Worm (Caenorhabditis elegans) whole organism, L3 larva: ENCODE measurements around the gene T16H12.9.

ENCODE experiments used
- R02D3.7 ChIP-seq: fragments of 150-350 bp; optimal IDR thresholded peaks from 2 replicates; lab custom pipeline; 2014; ENCODE audit warnings: missing biosample characterization, missing genetic modification characterization
- ZK546.5 ChIP-seq: sonication (generic microtip); optimal IDR thresholded peaks from 2 replicates; lab custom pipeline; 2017; ENCODE audit warnings: missing biosample characterization, missing genetic modification characterization
- aly-2 ChIP-seq: fragments of 150-350 bp; optimal IDR thresholded peaks from 2 replicates; lab custom pipeline; 2014; ENCODE audit warnings: missing biosample characterization, missing genetic modification characterization
- ama-1 ChIP-seq: fragments of 150-350 bp; optimal IDR thresholded peaks from 2 replicates; lab custom pipeline; 2018
- ceh-16 ChIP-seq: sonication (generic microtip); optimal IDR thresholded peaks from 2 replicates; lab custom pipeline; 2017; ENCODE audit warnings: missing biosample characterization, missing genetic modification characterization
- ceh-28 ChIP-seq: fragments of 150-350 bp; optimal IDR thresholded peaks from 2 replicates; lab custom pipeline; 2014; ENCODE audit warnings: missing biosample characterization, missing genetic modification reagents, missing genetic modification characterization
- ceh-82 ChIP-seq: fragments of 150-350 bp; optimal IDR thresholded peaks from 2 replicates; lab custom pipeline; 2014; ENCODE audit warnings: missing biosample characterization, missing genetic modification characterization
- ceh-9 ChIP-seq: sonication (generic microtip); optimal IDR thresholded peaks from 2 replicates; lab custom pipeline; 2018; ENCODE audit warnings: missing biosample characterization, missing genetic modification characterization
- daf-12 ChIP-seq: fragments of 150-350 bp; optimal IDR thresholded peaks from 2 replicates; lab custom pipeline; 2014; ENCODE audit warnings: missing biosample characterization, missing genetic modification reagents, missing genetic modification characterization
- egl-27 ChIP-seq: sonication (generic microtip); optimal IDR thresholded peaks from 4 replicates; lab custom pipeline; 2017; ENCODE audit warnings: missing biosample characterization, missing genetic modification reagents, missing genetic modification characterization
- egl-5 ChIP-seq: fragments of 150-350 bp; optimal IDR thresholded peaks from 2 replicates; lab custom pipeline; 2017; ENCODE audit warnings: missing biosample characterization, missing genetic modification reagents, missing genetic modification characterization, inconsistent platforms
- elt-1 ChIP-seq: fragments of 150-350 bp; optimal IDR thresholded peaks from 2 replicates; lab custom pipeline; 2014; ENCODE audit warnings: missing biosample characterization, missing genetic modification characterization
- elt-2 ChIP-seq: sonication (generic microtip); optimal IDR thresholded peaks from 2 replicates; lab custom pipeline; 2016; ENCODE audit warnings: missing genetic modification reagents, mild to moderate bottlenecking, missing genetic modification characterization, missing compliant biosample characterization
- elt-3 ChIP-seq, 3 experiments: fragments of 150-350 bp in 1 of 3; sonication (generic microtip) in 2 of 3; optimal IDR thresholded peaks; 2 replicates in 2 of 3; 4 replicates in 1 of 3; lab custom pipeline; 2014 to 2017; ENCODE audit warnings: missing biosample characterization in 3 of 3, missing genetic modification characterization in 3 of 3
- eor-1 ChIP-seq, 2 experiments: fragments of 150-350 bp; optimal IDR thresholded peaks; 2 replicates each; lab custom pipeline; 2014 to 2018; ENCODE audit warnings: missing biosample characterization in 2 of 2, missing genetic modification characterization in 2 of 2
- fkh-10 ChIP-seq: sonication (generic microtip); optimal IDR thresholded peaks from 2 replicates; lab custom pipeline; 2017; ENCODE audit warnings: missing biosample characterization, missing genetic modification reagents, missing genetic modification characterization
- fkh-2 ChIP-seq: fragments of 150-350 bp; optimal IDR thresholded peaks from 2 replicates; lab custom pipeline; 2014; ENCODE audit warnings: missing biosample characterization, missing genetic modification reagents, missing genetic modification characterization
- fos-1 ChIP-seq: fragments of 150-350 bp; optimal IDR thresholded peaks from 2 replicates; lab custom pipeline; 2014; ENCODE audit warnings: missing biosample characterization, missing genetic modification characterization
- hmg-11 ChIP-seq: sonication (generic microtip); optimal IDR thresholded peaks from 2 replicates; lab custom pipeline; 2016; ENCODE audit warnings: missing genetic modification characterization, missing compliant biosample characterization
- jun-1 ChIP-seq: fragments of 150-350 bp; optimal IDR thresholded peaks from 2 replicates; lab custom pipeline; 2014; ENCODE audit warnings: missing biosample characterization, missing genetic modification reagents, missing genetic modification characterization
- lin-15B ChIP-seq: fragments of 150-350 bp; optimal IDR thresholded peaks from 2 replicates; lab custom pipeline; 2014; ENCODE audit warnings: missing biosample characterization, missing genetic modification characterization
- lin-39 ChIP-seq: fragments of 150-350 bp; optimal IDR thresholded peaks from 2 replicates; lab custom pipeline; 2018; ENCODE audit warnings: missing biosample characterization, missing genetic modification reagents, missing genetic modification characterization
- lsy-12 ChIP-seq: sonication (generic microtip); optimal IDR thresholded peaks from 2 replicates; lab custom pipeline; 2016; ENCODE audit warnings: mild to moderate bottlenecking, missing genetic modification characterization, missing compliant biosample characterization
- mdl-1 ChIP-seq: fragments of 150-350 bp; optimal IDR thresholded peaks from 2 replicates; lab custom pipeline; 2014; ENCODE audit warnings: missing biosample characterization, missing genetic modification characterization
- mml-1 ChIP-seq: fragments of 150-350 bp; sonication (generic microtip); optimal IDR thresholded peaks from 3 replicates; lab custom pipeline; 2014; ENCODE audit warnings: missing biosample characterization, missing genetic modification characterization
- nfya-1 ChIP-seq: sonication (generic microtip); optimal IDR thresholded peaks from 2 replicates; lab custom pipeline; 2017; ENCODE audit warnings: missing genetic modification characterization, mild to moderate bottlenecking, missing compliant biosample characterization, antibody characterized with exemption, moderate library complexity; ENCODE audit not compliant: insufficient read depth
- nhr-11 ChIP-seq: fragments of 150-350 bp; optimal IDR thresholded peaks from 2 replicates; lab custom pipeline; 2014; ENCODE audit warnings: missing biosample characterization, missing genetic modification characterization
- nhr-12 ChIP-seq: fragments of 150-350 bp; optimal IDR thresholded peaks from 2 replicates; lab custom pipeline; 2014; ENCODE audit warnings: missing biosample characterization, missing genetic modification characterization
- nhr-23 ChIP-seq: fragments of 150-350 bp; optimal IDR thresholded peaks from 2 replicates; lab custom pipeline; 2014; ENCODE audit warnings: missing biosample characterization, missing genetic modification reagents, missing genetic modification characterization
- nhr-237 ChIP-seq: fragments of 150-350 bp; optimal IDR thresholded peaks from 2 replicates; lab custom pipeline; 2014; ENCODE audit warnings: missing biosample characterization, missing genetic modification characterization
- nhr-25 ChIP-seq: sonication (generic microtip); optimal IDR thresholded peaks from 2 replicates; lab custom pipeline; 2017; ENCODE audit warnings: missing biosample characterization, missing genetic modification characterization
- nhr-28 ChIP-seq: fragments of 150-350 bp; optimal IDR thresholded peaks from 2 replicates; lab custom pipeline; 2014; ENCODE audit warnings: missing biosample characterization, missing genetic modification characterization
- nhr-43 ChIP-seq: sonication (generic microtip); optimal IDR thresholded peaks from 2 replicates; lab custom pipeline; 2016; ENCODE audit warnings: mild to moderate bottlenecking, missing genetic modification characterization, missing compliant biosample characterization; ENCODE audit not compliant: poor library complexity, severe bottlenecking
- nhr-67 ChIP-seq: fragments of 150-350 bp; optimal IDR thresholded peaks from 2 replicates; lab custom pipeline; 2014; ENCODE audit warnings: missing biosample characterization, missing genetic modification characterization
- nhr-76 ChIP-seq: fragments of 150-350 bp; sonication (generic microtip); optimal IDR thresholded peaks from 5 replicates; lab custom pipeline; 2014; ENCODE audit warnings: missing biosample characterization, missing genetic modification characterization
- nhr-77 ChIP-seq: fragments of 150-350 bp; optimal IDR thresholded peaks from 2 replicates; lab custom pipeline; 2014; ENCODE audit warnings: missing biosample characterization, missing genetic modification characterization
- pha-4 ChIP-seq: fragments of 150-350 bp; optimal IDR thresholded peaks from 2 replicates; lab custom pipeline; 2014; ENCODE audit warnings: missing biosample characterization, missing genetic modification reagents, missing genetic modification characterization
- pqm-1 ChIP-seq: fragments of 150-350 bp; optimal IDR thresholded peaks from 2 replicates; lab custom pipeline; 2017; ENCODE audit warnings: missing biosample characterization, missing genetic modification characterization, inconsistent platforms
- sea-2 ChIP-seq: fragments of 150-350 bp; sonication (generic microtip); optimal IDR thresholded peaks from 4 replicates; lab custom pipeline; 2014; ENCODE audit warnings: missing biosample characterization, missing genetic modification reagents, missing genetic modification characterization
- skn-1 ChIP-seq: fragments of 150-350 bp; optimal IDR thresholded peaks from 2 replicates; lab custom pipeline; 2014; ENCODE audit warnings: missing biosample characterization, missing genetic modification characterization
- snpc-4 ChIP-seq: fragments of 150-350 bp; optimal IDR thresholded peaks from 2 replicates; lab custom pipeline; 2014; ENCODE audit warnings: missing biosample characterization, missing genetic modification characterization
- unc-39 ChIP-seq: sonication (generic microtip); optimal IDR thresholded peaks from 4 replicates; lab custom pipeline; 2017; ENCODE audit warnings: missing biosample characterization, missing genetic modification characterization
- unc-62 ChIP-seq: fragments of 150-350 bp; sonication (generic microtip); optimal IDR thresholded peaks from 4 replicates; lab custom pipeline; 2014; ENCODE audit warnings: missing biosample characterization, missing genetic modification reagents, missing genetic modification characterization
- zag-1 ChIP-seq: fragments of 150-350 bp; optimal IDR thresholded peaks from 2 replicates; lab custom pipeline; 2014; ENCODE audit warnings: missing biosample characterization, missing genetic modification characterization
- ztf-11 ChIP-seq: fragments of 150-350 bp; optimal IDR thresholded peaks from 2 replicates; lab custom pipeline; 2014; ENCODE audit warnings: missing biosample characterization, missing genetic modification characterization
- ztf-4 ChIP-seq: fragments of 150-350 bp; optimal IDR thresholded peaks from 2 replicates; lab custom pipeline; 2014; ENCODE audit warnings: missing biosample characterization, missing genetic modification characterization

Gene T16H12.9

ce11 chrIII:10095377-10095776 is 13.7 kb upstream of the T16H12.9 start:
- TF ChIP-seq nhr-77 (tag; lab: Kevin White, UChicago) (no peak), nhr-28 (tag; lab: Kevin White, UChicago) (no peak), unc-62 (GFP tag; lab: Kevin White, UChicago) (no peak), ceh-82 (no peak), lin-15B (tag; lab: Kevin White, UChicago) (no peak), ztf-11 (tag; lab: Kevin White, UChicago) (no peak), hmg-11 (tag; lab: Kevin White, UChicago) (no peak), R02D3.7 (no peak), ceh-28 (tag; lab: Kevin White, UChicago) (no peak), nhr-237 (tag; lab: Kevin White, UChicago) (no peak), fkh-2 (no peak), aly-2 (no peak), ama-1 (lab: Kevin White, UChicago) (peak; percentile 52), mdl-1 (tag; lab: Kevin White, UChicago) (no peak), fkh-10 (GFP tag; lab: Kevin White, UChicago) (no peak), snpc-4 (tag; lab: Kevin White, UChicago) (no peak), ceh-9 (tag; lab: Kevin White, UChicago) (no peak), fos-1 (tag; lab: Kevin White, UChicago) (no peak), ZK546.5 (no peak), skn-1 (tag; lab: Kevin White, UChicago) (no peak), pqm-1 (tag; lab: Kevin White, UChicago) (no peak), egl-27 (tag; lab: Kevin White, UChicago) (no peak), nhr-23 (no peak), egl-5 (tag; lab: Kevin White, UChicago) (no peak), nfya-1 (tag; lab: Kevin White, UChicago) (peak; percentile 34), nhr-25 (tag; lab: Kevin White, UChicago) (no peak), ztf-4 (tag; lab: Kevin White, UChicago) (no peak), elt-2 (tag; lab: Kevin White, UChicago) (peak; percentile 33), zag-1 (tag; lab: Kevin White, UChicago) (no peak), lsy-12 (tag; lab: Kevin White, UChicago) (no peak), jun-1 (tag; lab: Kevin White, UChicago) (no peak), ceh-16 (no peak), sea-2 (no peak), elt-1 (no peak), pha-4 (tag; lab: Kevin White, UChicago) (peak; percentile 47)
- TF ChIP-seq, all 47 proteins: peak for 4

ce11 chrIII:10096525-10096972 is 12.5 kb upstream of the T16H12.9 start:
- TF ChIP-seq nhr-43 (tag; lab: Kevin White, UChicago) (peak; percentile 77), elt-1 (peak; percentile 54), snpc-4 (tag; lab: Kevin White, UChicago) (peak; percentile 52), mdl-1 (tag; lab: Kevin White, UChicago) (peak; percentile 96), lin-15B (tag; lab: Kevin White, UChicago) (peak; percentile 76), nhr-28 (tag; lab: Kevin White, UChicago) (no peak), ama-1 (lab: Kevin White, UChicago) (no peak), ZK546.5 (no peak), egl-5 (tag; lab: Kevin White, UChicago) (peak; percentile 80), elt-2 (tag; lab: Kevin White, UChicago) (peak; percentile 78), nhr-76 (tag; lab: Kevin White, UChicago) (no peak), zag-1 (tag; lab: Kevin White, UChicago) (peak; percentile 66), mml-1 (tag; lab: Kevin White, UChicago) (no peak), hmg-11 (tag; lab: Kevin White, UChicago) (peak; percentile 99), nhr-77 (tag; lab: Kevin White, UChicago) (peak; percentile 80), unc-39 (tag; lab: Kevin White, UChicago) (no peak), nhr-23 (peak; percentile 79), nhr-12 (tag; lab: Kevin White, UChicago) (no peak), nhr-67 (tag; lab: Kevin White, UChicago) (no peak), R02D3.7 (peak; percentile 77), ceh-82 (peak; percentile 85), nfya-1 (tag; lab: Kevin White, UChicago) (peak; percentile 99), eor-1 (tag; optimal IDR thresholded peaks at IDR 0.05; lab: Kevin White, UChicago) (no peak), fkh-10 (GFP tag; lab: Kevin White, UChicago) (no peak), ztf-4 (tag; lab: Kevin White, UChicago) (no peak), fkh-2 (no peak), sea-2 (no peak), egl-27 (tag; lab: Kevin White, UChicago) (peak; percentile 47), ceh-16 (no peak), unc-62 (GFP tag; lab: Kevin White, UChicago) (peak; percentile 96), ztf-11 (tag; lab: Kevin White, UChicago) (no peak), lin-39 (tag; lab: Kevin White, UChicago) (peak; percentile 83), ceh-28 (tag; lab: Kevin White, UChicago) (peak; percentile 95), lsy-12 (tag; lab: Kevin White, UChicago) (peak; percentile 76), nhr-11 (tag; lab: Kevin White, UChicago) (peak; percentile 16), ceh-9 (tag; lab: Kevin White, UChicago) (no peak), pha-4 (tag; lab: Kevin White, UChicago) (peak; percentile 96), daf-12 (no peak), jun-1 (tag; lab: Kevin White, UChicago) (peak; percentile 90), pqm-1 (tag; lab: Kevin White, UChicago) (peak; percentile 72), fos-1 (tag; lab: Kevin White, UChicago) (no peak), aly-2 (no peak), elt-3 (tag; optimal IDR thresholded peaks at IDR 0.05; lab: Kevin White, UChicago) (no peak), skn-1 (tag; lab: Kevin White, UChicago) (peak; percentile 62)
